Fruit fly (Drosophila melanogaster): Measurements from ENCODE around the gene CG13407.
A peak's percentile ranks its signal among the peaks of the same experiment; 100 is the strongest.

The CG13407 gene

DNA sequence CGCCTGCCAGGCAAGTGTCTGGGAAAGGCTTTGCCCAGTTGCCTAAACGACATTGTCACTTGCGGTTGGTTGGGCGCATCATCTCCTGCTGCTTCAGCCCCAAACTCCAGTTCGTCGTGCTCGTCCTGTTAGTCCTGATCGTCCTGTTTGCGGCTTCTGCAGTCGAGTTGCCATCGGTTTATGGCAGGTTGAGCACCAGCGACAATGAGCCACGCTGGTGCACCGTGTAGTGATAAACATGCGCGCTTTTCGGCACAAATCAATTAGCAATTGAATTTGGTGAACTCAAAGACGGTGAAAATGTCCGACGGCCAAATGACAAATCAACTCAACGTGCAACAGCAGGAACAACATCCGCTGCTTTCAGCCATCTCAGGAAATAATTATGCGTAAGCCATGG is at the start of gene CG13407:
TSS of gene CG13407 (plus strand) at position 301 of the 400 bp plus-strand sequence.
- no peak for TF ChIP-seq CG17801 (GFP tag; optimal IDR thresholded peaks at IDR 0.05; ENCODE audit: partially characterized antibody)

DNA sequence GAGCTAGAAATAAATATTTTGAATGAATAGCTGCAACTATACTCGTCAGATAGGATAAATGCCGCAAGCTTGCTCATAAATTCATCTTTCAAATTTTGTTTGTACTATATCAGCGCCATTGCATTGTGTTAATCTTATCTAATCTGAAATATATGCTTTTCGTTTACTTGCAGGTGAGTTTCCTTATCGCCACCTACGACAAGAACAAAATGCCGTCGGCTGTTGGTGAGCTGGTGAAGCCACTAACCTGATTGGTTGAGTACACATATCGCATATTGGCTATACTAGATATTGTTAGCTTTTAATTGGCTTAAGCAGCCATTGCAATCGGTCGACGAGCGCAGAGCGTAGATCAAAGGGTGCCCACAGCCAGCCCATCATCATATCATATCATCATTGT is 49.5 kb upstream of the CG13407 start:
- no peak for TF ChIP-seq CG17801 (GFP tag; optimal IDR thresholded peaks at IDR 0.05; ENCODE audit: partially characterized antibody)

DNA sequence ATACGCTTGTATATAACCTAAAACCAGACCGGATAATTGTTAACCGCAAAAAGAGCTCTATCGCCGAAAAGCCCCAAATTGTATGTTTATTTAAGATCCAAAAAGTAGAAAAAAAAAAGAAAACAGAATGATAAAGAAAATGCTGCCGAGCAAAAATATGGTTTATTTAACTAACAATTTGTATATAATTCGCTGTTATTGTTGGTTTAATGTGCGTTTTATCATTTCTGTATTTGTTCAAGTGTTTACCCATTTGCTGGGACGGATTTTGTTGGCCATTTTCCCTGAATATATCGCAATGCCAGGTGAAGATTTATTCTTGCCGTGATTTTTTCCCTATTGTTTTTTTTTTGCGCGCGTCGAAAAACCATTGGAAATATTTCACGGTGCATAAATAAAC is 46.1 kb upstream of the CG13407 start:
- TF ChIP-seq CG17801 (GFP tag; optimal IDR thresholded peaks at IDR 0.05; ENCODE audit: partially characterized antibody) = no peak

DNA sequence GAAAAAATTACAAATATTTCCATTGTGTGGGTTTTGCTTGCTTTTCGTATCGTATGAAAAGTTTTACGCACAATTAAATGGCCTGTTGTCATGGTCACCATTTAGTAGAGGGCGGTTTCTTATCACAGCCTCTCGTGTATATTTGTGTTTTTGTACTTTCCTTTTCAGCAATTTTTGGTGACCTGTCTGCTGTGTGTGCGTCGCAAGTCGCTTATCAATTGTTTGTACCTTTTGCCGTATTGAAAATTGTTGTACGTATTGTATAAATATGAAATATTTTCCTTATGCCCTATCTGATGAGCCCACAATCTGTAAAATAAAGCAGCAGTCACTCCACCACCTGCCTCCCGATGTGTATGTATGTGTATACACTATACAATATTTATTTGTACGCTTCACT is 36.8 kb upstream of the CG13407 start:
- TF ChIP-seq CG17801 (GFP tag; optimal IDR thresholded peaks at IDR 0.05; ENCODE audit: partially characterized antibody) = no peak

- no peak for TF ChIP-seq CG17801 (GFP tag; optimal IDR thresholded peaks at IDR 0.05; ENCODE audit: partially characterized antibody)
Measured at dm6 chr3R:22067235-22067634, 36.0 kb upstream of the CG13407 start.

dm6 chr3R:22071628-22072027 is 31.6 kb upstream of the CG13407 start:
- TF ChIP-seq CG17801 (GFP tag; optimal IDR thresholded peaks at IDR 0.05; ENCODE audit: partially characterized antibody) = no peak

DNA sequence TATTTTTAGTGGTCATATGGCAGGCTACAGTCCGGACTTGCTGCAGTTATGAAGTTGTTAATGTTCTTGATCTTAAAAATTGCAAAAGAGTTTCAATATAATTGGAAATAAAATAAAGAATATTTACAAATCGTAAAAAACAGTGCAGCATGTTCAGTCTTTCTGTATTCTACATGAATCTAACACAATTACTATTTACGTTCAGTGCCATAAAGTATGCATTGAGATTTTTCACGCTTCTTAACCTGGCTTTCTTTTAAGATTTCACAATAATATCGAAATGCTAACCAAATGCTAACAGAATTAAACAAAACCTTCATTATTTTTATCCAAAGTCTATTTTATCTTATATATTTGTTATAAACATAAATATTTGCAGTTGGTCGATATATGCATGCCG is 30.7 kb upstream of the CG13407 start:
- TF ChIP-seq CG17801 (GFP tag; optimal IDR thresholded peaks at IDR 0.05; ENCODE audit: partially characterized antibody) = no peak

DNA sequence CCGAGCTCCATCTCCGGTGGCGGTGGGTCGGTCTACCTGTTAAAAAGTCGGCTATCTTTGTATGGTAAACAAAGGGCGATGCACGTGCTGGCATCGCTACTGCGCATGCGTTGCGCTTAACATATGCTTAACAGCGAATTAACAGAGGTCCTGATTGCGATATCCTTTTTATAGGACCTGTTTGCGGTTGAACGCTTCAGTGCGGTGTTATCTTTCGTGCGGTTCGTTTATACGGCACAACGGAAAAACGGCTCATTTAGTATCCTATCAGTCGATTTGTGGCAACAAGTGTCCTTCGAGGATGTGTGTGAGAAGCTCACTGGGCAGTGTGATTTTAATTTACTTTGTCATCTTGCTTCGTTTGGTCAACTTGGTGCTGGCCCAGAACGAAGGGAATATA is 23.1 kb upstream of the CG13407 start, which contains the start of gene CG13408:
TSS of gene CG13408 (plus strand) at position 222 of the 400 bp plus-strand sequence.
- no peak for TF ChIP-seq CG17801 (GFP tag; optimal IDR thresholded peaks at IDR 0.05; ENCODE audit: partially characterized antibody)

DNA sequence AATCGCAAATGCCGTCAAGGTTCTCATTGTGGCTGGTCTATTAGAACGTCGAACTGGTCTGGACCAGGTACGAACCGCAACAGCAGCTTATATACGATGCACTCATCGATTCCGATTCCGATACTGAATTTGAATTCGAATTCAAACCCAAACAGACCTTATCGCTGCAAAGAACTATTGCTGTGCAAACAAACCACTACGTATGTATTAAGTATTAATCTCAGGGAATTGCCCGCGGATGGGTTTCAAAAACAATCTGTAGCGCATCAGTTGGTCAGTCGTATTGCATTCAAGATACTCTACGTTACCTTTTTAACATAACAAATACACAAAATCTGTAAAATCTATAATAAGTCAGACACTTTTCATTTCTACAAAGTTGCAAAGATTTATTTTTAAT is 16.9 kb upstream of the CG13407 start, which contains the start of gene BomT3:
TSS of gene BomT3 (minus strand) at position 101 of the 400 bp plus-strand sequence.
- no peak for TF ChIP-seq CG17801 (GFP tag; optimal IDR thresholded peaks at IDR 0.05; ENCODE audit: partially characterized antibody)

DNA sequence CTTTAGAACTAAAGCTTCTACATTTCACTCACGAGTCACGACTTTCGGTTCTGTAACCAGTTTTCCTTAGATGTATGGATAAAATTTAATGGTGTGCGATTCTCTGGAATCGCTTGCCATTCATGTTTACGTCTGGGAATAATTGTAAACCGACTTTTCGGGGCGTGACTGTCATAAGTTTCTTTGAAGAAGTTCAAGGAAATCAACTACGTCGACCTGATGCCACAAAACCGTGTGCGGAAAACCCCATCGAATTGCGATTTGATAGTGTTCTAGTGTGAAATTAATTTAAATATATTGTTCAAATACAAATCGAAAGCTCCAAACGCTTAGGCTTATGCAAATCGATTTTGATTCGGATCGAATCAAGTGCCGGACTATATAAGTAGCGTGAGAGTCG is 16.4 kb upstream of the CG13407 start, which contains the start of gene BomBc3:
TSS of gene BomBc3 (plus strand) at position 301 of the 400 bp plus-strand sequence.
- TF ChIP-seq CG17801 (GFP tag; optimal IDR thresholded peaks at IDR 0.05; ENCODE audit: partially characterized antibody) = no peak

DNA sequence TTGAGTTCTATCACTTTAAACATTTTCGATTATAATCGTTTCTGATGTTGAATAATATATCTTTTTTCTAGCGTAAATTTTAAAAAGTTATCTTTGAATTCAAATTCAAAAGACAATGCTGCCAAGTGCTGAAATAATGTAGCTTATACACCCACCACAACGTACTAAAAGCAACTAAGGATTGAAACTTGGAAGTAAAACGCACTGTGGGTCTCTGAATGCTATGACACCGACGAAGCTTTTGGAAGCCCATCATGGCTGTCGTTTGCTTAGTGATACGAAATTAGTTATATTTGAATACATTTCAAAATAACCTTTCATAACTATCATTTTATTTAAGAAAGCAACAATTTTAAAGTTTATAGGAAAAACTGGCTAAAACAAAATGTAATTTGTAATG is 9.3 kb upstream of the CG13407 start:
- no peak for TF ChIP-seq CG17801 (GFP tag; optimal IDR thresholded peaks at IDR 0.05; ENCODE audit: partially characterized antibody)

- TF ChIP-seq CG17801 (GFP tag; optimal IDR thresholded peaks at IDR 0.05; ENCODE audit: partially characterized antibody) = peak; percentile 58
Measured at dm6 chr3R:22096893-22097292, 6.3 kb upstream of the CG13407 start.

DNA sequence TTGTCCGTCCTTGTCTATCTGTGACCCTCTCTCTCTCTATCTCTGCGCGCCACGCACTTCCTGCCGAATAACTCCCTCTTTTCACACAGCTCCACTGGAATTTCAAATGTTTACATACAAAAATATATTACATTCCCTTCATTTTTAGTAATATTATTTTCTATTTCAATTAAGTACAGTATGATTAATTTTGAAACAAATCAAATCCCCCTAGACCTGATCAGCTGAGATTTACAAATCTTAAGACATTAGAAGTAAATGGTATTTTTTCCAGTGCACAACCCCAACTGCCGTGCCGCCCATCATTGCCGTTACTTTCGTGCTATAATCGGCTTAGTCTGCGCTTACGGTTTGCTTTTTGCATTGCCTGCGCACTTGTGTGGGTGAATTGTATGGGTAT is 5.1 kb downstream of the CG13407 start:
- no peak for TF ChIP-seq CG17801 (GFP tag; optimal IDR thresholded peaks at IDR 0.05; ENCODE audit: partially characterized antibody)

dm6 chr3R:22113127-22113526 is 9.9 kb downstream of the CG13407 start, which contains the start of gene Ir94a:
Ir94a (plus strand) TSS chr3R:22113427.
- TF ChIP-seq CG17801 (GFP tag; optimal IDR thresholded peaks at IDR 0.05; ENCODE audit: partially characterized antibody) = no peak

- no peak for TF ChIP-seq CG17801 (GFP tag; optimal IDR thresholded peaks at IDR 0.05; ENCODE audit: partially characterized antibody)
Measured at dm6 chr3R:22117149-22117548, 13.9 kb downstream of the CG13407 start, which contains the start of gene Ir94b. Ir94b (minus strand) TSS chr3R:22117249.

DNA sequence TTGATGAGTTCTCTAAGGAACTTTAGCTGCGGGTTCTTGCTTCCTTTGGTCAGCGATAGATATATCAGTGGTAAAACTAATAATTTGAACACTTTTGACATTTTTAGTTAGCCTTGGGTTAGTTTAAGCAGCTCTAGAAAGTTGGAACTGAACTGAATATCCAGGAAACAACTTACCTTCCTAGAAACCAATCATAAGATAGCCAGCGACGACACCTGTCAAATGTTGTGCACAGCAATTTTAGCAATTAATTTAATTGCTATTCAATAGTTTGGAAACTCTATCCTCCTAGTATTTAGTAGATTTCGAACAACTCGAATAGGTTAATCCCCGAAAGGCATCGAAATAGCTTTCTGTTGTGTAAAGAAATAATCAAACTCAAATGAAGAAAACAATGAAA is 16.1 kb downstream of the CG13407 start, which contains the start of gene Ir94c:
TSS of gene Ir94c (minus strand) at position 101 of the 400 bp plus-strand sequence.
- no peak for TF ChIP-seq CG17801 (GFP tag; optimal IDR thresholded peaks at IDR 0.05; ENCODE audit: partially characterized antibody)

- no peak for TF ChIP-seq CG17801 (GFP tag; optimal IDR thresholded peaks at IDR 0.05; ENCODE audit: partially characterized antibody)
Measured at dm6 chr3R:22119761-22120160, 16.5 kb downstream of the CG13407 start, which contains the start of gene CG42390. CG42390 (plus strand) TSS chr3R:22120061.
